Fruit fly (Drosophila melanogaster) whole organism, embryonic: ENCODE results near the gene Ir75d.
A peak's percentile ranks its signal among the peaks of the same experiment; 100 is the strongest.

Experiments
- Aef1 ChIP-seq: fragments of 200-800 bp; sonication (Bioruptor generic); IDR thresholded peaks from 3 replicates; pipeline ENCODE4 v1.3.6; 2022; ENCODE audit warnings: missing biosample characterization, missing genetic modification characterization
- Atf-2 ChIP-seq: fragments of 200-800 bp; sonication (Bioruptor generic); optimal IDR thresholded peaks from 2 replicates; lab custom pipeline; 2016; ENCODE audit warnings: missing biosample characterization, missing genetic modification characterization
- B-H1 ChIP-seq: fragments of 200-800 bp; sonication (Bioruptor generic); IDR thresholded peaks from 3 replicates; pipeline ENCODE4 v1.3.6; 2022; ENCODE audit warnings: missing biosample characterization, missing genetic modification characterization
- CG10462 ChIP-seq: fragments of 200-800 bp; sonication (Bioruptor generic); optimal IDR thresholded peaks from 2 replicates; lab custom pipeline; 2016; ENCODE audit warnings: missing biosample characterization, missing genetic modification characterization
- CG11085 ChIP-seq: fragments of 200-800 bp; sonication (Bioruptor generic); IDR thresholded peaks from 2 replicates; pipeline ENCODE4 v1.3.6; 2022; ENCODE audit warnings: missing biosample characterization, missing genetic modification characterization
- CG11398 ChIP-seq: fragments of 200-800 bp; sonication (Bioruptor generic); optimal IDR thresholded peaks from 2 replicates; lab custom pipeline; 2016; ENCODE audit warnings: missing biosample characterization, missing genetic modification characterization
- CG14710 ChIP-seq: fragments of 200-800 bp; sonication (Bioruptor generic); optimal IDR thresholded peaks from 3 replicates; lab custom pipeline; 2019; ENCODE audit warnings: missing biosample characterization, mild to moderate bottlenecking, missing genetic modification characterization, moderate library complexity
- CG14860 ChIP-seq: fragments of 200-800 bp; sonication (Bioruptor generic); IDR thresholded peaks from 3 replicates; pipeline ENCODE4 v1.3.6; 2022; ENCODE audit warnings: missing biosample characterization, missing genetic modification characterization; ENCODE audit not compliant: partially characterized antibody
- CG1603 ChIP-seq: fragments of 200-800 bp; sonication (Bioruptor generic); optimal IDR thresholded peaks from 2 replicates; lab custom pipeline; 2019; ENCODE audit warnings: missing biosample characterization, mild to moderate bottlenecking, missing genetic modification characterization, moderate library complexity
- CG1647 ChIP-seq: fragments of 200-800 bp; sonication (Bioruptor generic); optimal IDR thresholded peaks from 3 replicates; lab custom pipeline; 2016; ENCODE audit warnings: missing biosample characterization, missing genetic modification characterization
- CG17385 ChIP-seq: fragments of 200-800 bp; sonication (Bioruptor generic); optimal IDR thresholded peaks from 3 replicates; lab custom pipeline; 2018; ENCODE audit warnings: missing biosample characterization, mild to moderate bottlenecking, missing genetic modification characterization
- CG2129 ChIP-seq: fragments of 200-800 bp; sonication (Bioruptor generic); IDR thresholded peaks from 2 replicates; pipeline ENCODE4 v1.3.6; 2022; ENCODE audit warnings: missing biosample characterization, missing genetic modification characterization; ENCODE audit not compliant: partially characterized antibody
- CG2678 ChIP-seq: fragments of 200-800 bp; sonication (Bioruptor generic); optimal IDR thresholded peaks from 3 replicates; lab custom pipeline; 2019; ENCODE audit warnings: missing biosample characterization, mild to moderate bottlenecking, missing genetic modification characterization, moderate library complexity
- CG31224 ChIP-seq: fragments of 200-800 bp; sonication (Bioruptor generic); IDR thresholded peaks from 2 replicates; pipeline ENCODE4 v1.3.6; 2022; ENCODE audit warnings: missing biosample characterization, missing genetic modification characterization
- CG31388 ChIP-seq: fragments of 200-800 bp; sonication (Bioruptor generic); optimal IDR thresholded peaks from 2 replicates; lab custom pipeline; 2016; ENCODE audit warnings: missing biosample characterization, missing genetic modification characterization
- CG33213 ChIP-seq: fragments of 200-800 bp; sonication (Bioruptor generic); optimal IDR thresholded peaks from 3 replicates; lab custom pipeline; 2016; ENCODE audit warnings: missing biosample characterization, missing genetic modification characterization
- CG34224 ChIP-seq: fragments of 200-800 bp; sonication (Bioruptor generic); IDR thresholded peaks from 3 replicates; pipeline ENCODE4 v1.3.6; 2022; ENCODE audit warnings: missing biosample characterization, missing genetic modification characterization; ENCODE audit not compliant: partially characterized antibody
- CG34422 ChIP-seq: fragments of 200-800 bp; sonication (Bioruptor generic); IDR thresholded peaks from 3 replicates; pipeline ENCODE4 v1.3.6; 2022; ENCODE audit warnings: missing biosample characterization, missing genetic modification characterization
- CG3726 ChIP-seq: fragments of 200-800 bp; sonication (Bioruptor generic); IDR thresholded peaks from 3 replicates; pipeline ENCODE4, ENCODE4 v1.3.6; 2022; ENCODE audit warnings: missing biosample characterization, missing genetic modification characterization
- CG4854 ChIP-seq: fragments of 200-800 bp; sonication (Bioruptor generic); optimal IDR thresholded peaks from 2 replicates; lab custom pipeline; 2016; ENCODE audit warnings: missing biosample characterization, missing genetic modification characterization, inconsistent platforms
- CG5180 ChIP-seq: fragments of 200-800 bp; sonication (Bioruptor generic); optimal IDR thresholded peaks from 3 replicates; lab custom pipeline; 2017; ENCODE audit warnings: missing biosample characterization, missing genetic modification characterization, mild to moderate bottlenecking, moderate library complexity, missing genetic modification reagents
- CG6175 ChIP-seq: fragments of 200-800 bp; sonication (Bioruptor generic); IDR thresholded peaks from 3 replicates; pipeline ENCODE4 v1.3.6; 2022; ENCODE audit warnings: missing biosample characterization, missing genetic modification characterization
- CG6272 ChIP-seq: fragments of 200-800 bp; sonication (Bioruptor generic); IDR thresholded peaks from 2 replicates; pipeline ENCODE4 v1.3.6; 2022; ENCODE audit warnings: missing biosample characterization, missing genetic modification characterization
- CG6689 ChIP-seq: fragments of 200-800 bp; sonication (Bioruptor generic); IDR thresholded peaks from 2 replicates; pipeline ENCODE4 v1.3.6; 2022; ENCODE audit warnings: missing biosample characterization, missing genetic modification characterization
- CG8359 ChIP-seq: fragments of 200-800 bp; sonication (Bioruptor generic); optimal IDR thresholded peaks from 2 replicates; lab custom pipeline; 2017; ENCODE audit warnings: missing biosample characterization, mild to moderate bottlenecking, missing genetic modification characterization, borderline replicate concordance
- CG9215 ChIP-seq: fragments of 200-800 bp; sonication (Bioruptor generic); IDR thresholded peaks from 2 replicates; pipeline ENCODE4 v1.3.6; 2022; ENCODE audit warnings: missing biosample characterization, missing genetic modification characterization
- Dp ChIP-seq: fragments of 200-800 bp; sonication (Bioruptor generic); optimal IDR thresholded peaks from 2 replicates; lab custom pipeline; 2018; ENCODE audit warnings: missing biosample characterization, mild to moderate bottlenecking, missing genetic modification characterization, moderate library complexity
- Hey ChIP-seq: fragments of 200-800 bp; sonication (Bioruptor generic); optimal IDR thresholded peaks from 3 replicates; lab custom pipeline; 2018; ENCODE audit warnings: missing biosample characterization, mild to moderate bottlenecking, missing genetic modification characterization
- Hr78 ChIP-seq, 2 experiments: fragments of 200-800 bp in 1 of 2; fragments of >200 bp in 1 of 2; sonication (Bioruptor generic) in 1 of 2; optimal IDR thresholded peaks; 2 replicates each; lab custom pipeline; 2017 to 2019; ENCODE audit warnings: missing biosample characterization in 2 of 2, missing genetic modification characterization in 2 of 2, mild to moderate bottlenecking in 1 of 2, moderate library complexity in 1 of 2
- Mrtf ChIP-seq: fragments of 200-800 bp; sonication (Bioruptor generic); IDR thresholded peaks from 3 replicates; pipeline ENCODE4 v1.3.6; 2022; ENCODE audit warnings: missing biosample characterization, missing genetic modification characterization
- NC2α ChIP-seq: fragments of 200-800 bp; sonication (Bioruptor generic); optimal IDR thresholded peaks from 2 replicates; lab custom pipeline; 2016; ENCODE audit warnings: missing biosample characterization, missing genetic modification characterization
- NC2β ChIP-seq: fragments of 200-800 bp; sonication (Bioruptor generic); optimal IDR thresholded peaks from 2 replicates; lab custom pipeline; 2016; ENCODE audit warnings: missing biosample characterization, missing genetic modification characterization
- NFAT ChIP-seq: fragments of 200-800 bp; sonication (Bioruptor generic); IDR thresholded peaks from 2 replicates; pipeline ENCODE4 v1.3.6; 2022; ENCODE audit warnings: missing biosample characterization, missing genetic modification characterization
- NK7.1 ChIP-seq: fragments of 200-800 bp; sonication (Bioruptor generic); optimal IDR thresholded peaks from 3 replicates; lab custom pipeline; 2016; ENCODE audit warnings: missing biosample characterization, missing genetic modification characterization
- Pdp1 ChIP-seq, 2 experiments: fragments of 200-800 bp; sonication (Bioruptor generic); optimal IDR thresholded peaks; 3 replicates each; lab custom pipeline; 2016; ENCODE audit warnings: missing biosample characterization in 2 of 2, missing genetic modification characterization in 2 of 2, mild to moderate bottlenecking in 1 of 2, moderate library complexity in 1 of 2
- Ravus ChIP-seq: fragments of 200-800 bp; sonication (Bioruptor generic); IDR thresholded peaks from 2 replicates; pipeline ENCODE4 v1.3.6; 2022; ENCODE audit warnings: missing biosample characterization, missing genetic modification characterization
- br ChIP-seq: fragments of >200 bp; optimal IDR thresholded peaks from 2 replicates; lab custom pipeline; 2017
- bsh ChIP-seq, 2 experiments: fragments of 200-800 bp; sonication (Bioruptor generic); optimal IDR thresholded peaks; 2 replicates each; lab custom pipeline; 2017 to 2018; ENCODE audit warnings: mild to moderate bottlenecking in 2 of 2, missing biosample characterization in 2 of 2, missing genetic modification characterization in 2 of 2, moderate library complexity in 1 of 2
- chinmo ChIP-seq: fragments of 200-800 bp; sonication (Bioruptor generic); IDR thresholded peaks from 4 replicates; pipeline ENCODE4 v1.3.6; 2022; ENCODE audit warnings: missing biosample characterization, missing genetic modification characterization; ENCODE audit not compliant: partially characterized antibody
- exex ChIP-seq: fragments of 200-800 bp; sonication (Bioruptor generic); optimal IDR thresholded peaks from 4 replicates; lab custom pipeline; 2018; ENCODE audit warnings: missing biosample characterization, mild to moderate bottlenecking, missing genetic modification characterization, moderate library complexity
- fd102C ChIP-seq: fragments of 200-800 bp; sonication (Bioruptor generic); optimal IDR thresholded peaks from 2 replicates; lab custom pipeline; 2018; ENCODE audit warnings: missing biosample characterization, mild to moderate bottlenecking, missing genetic modification characterization, moderate library complexity
- gce ChIP-seq: fragments of 200-800 bp; sonication (Bioruptor generic); IDR thresholded peaks from 3 replicates; pipeline ENCODE4 v1.3.6; 2022; ENCODE audit warnings: missing biosample characterization, missing genetic modification characterization
- hbn ChIP-seq: fragments of 200-800 bp; sonication (Bioruptor generic); IDR thresholded peaks from 2 replicates; pipeline ENCODE4 v1.3.6; 2022; ENCODE audit warnings: missing biosample characterization, missing genetic modification characterization; ENCODE audit not compliant: partially characterized antibody
- nom ChIP-seq: fragments of 200-800 bp; sonication (Bioruptor generic); optimal IDR thresholded peaks from 2 replicates; lab custom pipeline; 2017; ENCODE audit warnings: missing biosample characterization, missing genetic modification characterization, mild to moderate bottlenecking, moderate library complexity, missing genetic modification reagents
- scrt ChIP-seq: fragments of 200-800 bp; sonication (Bioruptor generic); optimal IDR thresholded peaks from 2 replicates; lab custom pipeline; 2018; ENCODE audit warnings: missing biosample characterization, mild to moderate bottlenecking, missing genetic modification characterization, moderate library complexity
- sna ChIP-seq: fragments of 200-800 bp; sonication (Bioruptor generic); IDR thresholded peaks from 2 replicates; pipeline ENCODE4 v1.3.6; 2022; ENCODE audit warnings: missing biosample characterization, missing genetic modification characterization; ENCODE audit not compliant: partially characterized antibody
- sug ChIP-seq: fragments of 200-800 bp; optimal IDR thresholded peaks from 2 replicates; lab custom pipeline; 2019; ENCODE audit warnings: missing biosample characterization, mild to moderate bottlenecking, missing genetic modification characterization, moderate library complexity
- tin ChIP-seq: fragments of 200-800 bp; sonication (Bioruptor generic); optimal IDR thresholded peaks from 3 replicates; lab custom pipeline; 2016; ENCODE audit warnings: missing biosample characterization, missing genetic modification characterization
- toy ChIP-seq: fragments of 200-800 bp; sonication (Bioruptor generic); IDR thresholded peaks from 2 replicates; pipeline ENCODE4 v1.3.6; 2022; ENCODE audit warnings: missing biosample characterization, missing genetic modification characterization
- trh ChIP-seq: fragments of 200-800 bp; sonication (Bioruptor generic); optimal IDR thresholded peaks from 2 replicates; lab custom pipeline; 2016; ENCODE audit warnings: missing biosample characterization, missing genetic modification characterization

The Ir75d gene

DNA sequence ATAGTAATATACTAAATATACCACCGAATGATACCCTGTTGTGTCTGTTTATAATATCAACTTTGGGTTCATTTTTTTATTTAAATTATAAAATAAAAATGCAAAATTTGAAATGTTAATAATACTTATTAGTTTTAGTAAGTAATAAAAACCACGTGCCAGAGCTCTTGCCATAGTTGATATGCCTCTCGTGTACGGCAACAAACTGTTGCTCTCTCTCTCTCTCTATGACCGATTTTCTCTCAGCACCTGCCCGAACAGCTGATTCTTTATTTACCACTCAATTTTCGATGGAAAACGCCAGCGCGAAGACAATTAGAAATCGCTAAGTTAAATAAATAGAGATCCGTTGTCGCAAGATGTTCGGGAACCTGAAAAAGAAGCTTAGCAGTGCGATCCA is 43.5 kb downstream of the Ir75d start, which contains the start of gene Dysb (continued):
- TF ChIP-seq Atf-2 (GFP tag; lab: Kevin White, UChicago) (peak; percentile 53), CG6272 (GFP tag; lab: Robert Waterston, UW) (peak; percentile 64; the same call in 1 of the 2 replicates), CG6689 (peak; percentile 86), CG1647 (GFP tag; lab: Kevin White, UChicago) (no peak), NFAT (GFP tag; lab: Robert Waterston, UW) (peak; percentile 96), CG4854 (GFP tag; lab: Kevin White, UChicago) (peak; percentile 17), CG3726 (GFP tag; lab: Robert Waterston, UW) (no peak), CG17385 (GFP tag; lab: Kevin White, UChicago) (peak; percentile 88), Mrtf (GFP tag; lab: Robert Waterston, UW) (peak; percentile 68; the same call in 2 of the 3 replicates), Pdp1 (GFP tag; optimal IDR thresholded peaks at IDR 0.05; lab: Kevin White, UChicago) (peak; percentile 49 to 61), CG11398 (peak; percentile 58), CG9215 (GFP tag; lab: Robert Waterston, UW) (no peak; the same call in 1 of the 2 replicates), CG8359 (GFP tag; lab: Kevin White, UChicago) (peak; percentile 14), CG33213 (GFP tag; lab: Kevin White, UChicago) (peak; percentile 20), CG34224 (GFP tag; lab: Robert Waterston, UW) (peak; percentile 53), CG14860 (GFP tag; lab: Robert Waterston, UW) (no peak), gce (GFP tag; lab: Robert Waterston, UW) (peak; percentile 90), hbn (GFP tag; lab: Robert Waterston, UW) (0 out of 2 replicates have a peak, but pooled peaks have one; percentile 34), NK7.1 (GFP tag; lab: Kevin White, UChicago) (peak; percentile 9), sna (GFP tag; lab: Robert Waterston, UW) (no peak; the same call in 1 of the 2 replicates), NC2β (peak; percentile 2), Hr78 (GFP tag; optimal IDR thresholded peaks at IDR 0.05; lab: Kevin White, UChicago) (peak in 1 of 2 experiments; percentile 56), Dp (GFP tag; lab: Kevin White, UChicago) (peak; percentile 12), CG14710 (peak; percentile 85), sug (peak; percentile 68), exex (tag; lab: Kevin White, UChicago) (peak; percentile 57), CG31388 (GFP tag; lab: Kevin White, UChicago) (peak; percentile 15), CG11085 (no peak; the same call in none of the 2 replicates), CG1603 (tag; lab: Kevin White, UChicago) (peak; percentile 61), Ravus (peak; percentile 31; the same call in 1 of the 2 replicates), toy (GFP tag; lab: Robert Waterston, UW) (peak; percentile 77; the same call in 1 of the 2 replicates), Hey (no peak), nom (GFP tag; lab: Kevin White, UChicago) (peak; percentile 87), scrt (peak; percentile 93), NC2α (GFP tag; lab: Kevin White, UChicago) (no peak), bsh (GFP tag; optimal IDR thresholded peaks at IDR 0.05; lab: Kevin White, UChicago) (peak; percentile 48 to 92), CG6175 (peak; percentile 73; the same call in 2 of the 3 replicates), fd102C (peak; percentile 41), trh (GFP tag; lab: Kevin White, UChicago) (peak; percentile 17), B-H1 (peak; percentile 87), chinmo (GFP tag; lab: Robert Waterston, UW) (no peak), tin (GFP tag; lab: Kevin White, UChicago) (peak; percentile 86), CG34422 (GFP tag; lab: Robert Waterston, UW) (peak; percentile 89), CG2678 (peak; percentile 90), CG2129 (GFP tag; lab: Robert Waterston, UW) (no peak), br (lab: Kevin White, UChicago) (no peak), Aef1 (peak; percentile 78), CG31224 (peak; percentile 84), CG10462 (peak; percentile 45), CG5180 (GFP tag; lab: Kevin White, UChicago) (peak; percentile 74)
